Worm (Caenorhabditis elegans): ENCODE results near the gene Y38E10A.34.

DNA sequence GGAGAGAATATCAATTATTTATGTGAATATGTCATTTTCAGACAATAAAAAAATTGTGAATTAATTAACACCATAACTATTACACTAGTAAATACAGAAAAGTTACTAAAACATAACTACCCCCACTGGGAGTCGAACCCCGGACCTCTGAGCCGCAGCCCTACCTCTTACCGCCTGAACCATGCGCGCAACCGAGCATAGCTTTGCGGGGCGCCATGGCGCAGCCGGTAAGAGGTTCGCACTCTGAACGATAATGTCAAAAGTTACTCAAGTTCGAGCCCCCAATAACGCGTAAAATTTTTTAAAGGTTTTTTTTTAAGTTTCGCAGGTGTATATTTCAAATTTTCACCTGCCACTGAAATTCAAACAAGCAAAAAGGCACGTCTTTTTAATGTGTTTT, 35.1 kb downstream of the Y38E10A.34 start:
- no peak for TF ChIP-seq ztf-4 (tag; optimal IDR thresholded peaks at IDR 0.05)
- no peak for TF ChIP-seq unc-62 (GFP tag; optimal IDR thresholded peaks at IDR 0.05)
- no peak for TF ChIP-seq ceh-82 (tag; optimal IDR thresholded peaks at IDR 0.05)
- no peak for TF ChIP-seq skn-1 (tag; optimal IDR thresholded peaks at IDR 0.05)
- no peak for TF ChIP-seq sea-2 (GFP tag; optimal IDR thresholded peaks at IDR 0.05)
